Worm (Caenorhabditis elegans) whole organism, midembryonic: Measurements from ENCODE around the gene twk-39.

Experiments
- T22C8.4 ChIP-seq: fragments of 200-800 bp; sonication (Bioruptor generic); IDR thresholded peaks from 2 replicates; pipeline ENCODE4 v1.3.6; 2022; ENCODE audit warnings: missing genetic modification characterization, missing compliant biosample characterization
- cog-1 ChIP-seq: sonication (generic microtip); optimal IDR thresholded peaks from 2 replicates; lab custom pipeline; 2016; ENCODE audit warnings: missing genetic modification characterization, missing compliant biosample characterization
- flt-1 ChIP-seq: fragments of 200-800 bp; sonication (Bioruptor generic); IDR thresholded peaks from 2 replicates; pipeline ENCODE4 v1.3.6; 2022; ENCODE audit warnings: missing genetic modification characterization, missing compliant biosample characterization
- klf-2 ChIP-seq: fragments of 200-800 bp; sonication (Bioruptor generic); conservative IDR thresholded peaks from 2 replicates; pipeline ENCODE4 v1.3.6; 2022; ENCODE audit warnings: missing genetic modification reagents, missing genetic modification characterization, missing compliant biosample characterization
- med-1 ChIP-seq: sonication (generic microtip); optimal IDR thresholded peaks from 2 replicates; lab custom pipeline; 2017; ENCODE audit warnings: missing genetic modification characterization, mild to moderate bottlenecking, missing compliant biosample characterization, antibody characterized with exemption, missing genetic modification reagents; ENCODE audit not compliant: insufficient read depth
- ref-1 ChIP-seq: fragments of 200-800 bp; sonication (Bioruptor generic); conservative IDR thresholded peaks from 2 replicates; pipeline ENCODE4 v1.3.6; 2022; ENCODE audit warnings: missing genetic modification reagents, missing genetic modification characterization, missing compliant biosample characterization
- tab-1 ChIP-seq: fragments of 200-800 bp; sonication (Bioruptor generic); IDR thresholded peaks from 2 replicates; pipeline ENCODE4 v1.3.6; 2022; ENCODE audit warnings: missing genetic modification characterization, missing compliant biosample characterization
- ztf-23 ChIP-seq: fragments of 200-800 bp; sonication (Bioruptor generic); IDR thresholded peaks from 2 replicates; pipeline ENCODE4 v1.3.6; 2022; ENCODE audit warnings: missing genetic modification reagents, missing genetic modification characterization, missing compliant biosample characterization
- ztf-29 ChIP-seq: fragments of 200-800 bp; sonication (Bioruptor generic); IDR thresholded peaks from 2 replicates; pipeline ENCODE4 v1.3.6; 2022; ENCODE audit warnings: missing genetic modification reagents, missing genetic modification characterization, missing compliant biosample characterization

Gene twk-39

DNA sequence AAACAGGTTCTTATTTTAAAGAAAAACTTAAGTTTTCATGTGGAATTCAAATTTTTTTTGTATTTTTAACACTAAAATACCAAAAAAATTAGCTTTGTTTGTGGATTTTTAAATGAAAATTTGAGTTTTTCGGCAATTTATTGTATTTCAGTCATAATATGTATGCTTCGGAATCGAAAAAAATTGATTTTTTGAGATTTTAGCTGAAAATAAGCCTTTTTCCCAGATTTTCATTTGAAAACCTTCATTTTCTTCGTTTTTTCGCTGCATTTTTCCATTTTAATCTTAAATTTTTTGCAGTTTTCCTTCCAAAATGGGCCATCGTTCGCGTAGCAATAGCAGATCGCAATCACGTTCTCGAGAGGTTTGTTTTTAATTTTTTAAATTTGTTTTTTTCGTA, 30.6 kb downstream of the twk-39 start, which contains the start of gene rsp-8:
Gene rsp-8 (plus strand): TSS at position 301 of the 400 bp plus-strand sequence.
- TF ChIP-seq ztf-23 (GFP tag; lab: Robert Waterston, UW) (no peak), med-1 (GFP tag; lab: Kevin White, UChicago) (no peak), T22C8.4 (GFP tag; lab: Robert Waterston, UW) (no peak), ztf-29 (GFP tag; lab: Robert Waterston, UW) (no peak), klf-2 (no peak), cog-1 (tag; lab: Kevin White, UChicago) (no peak), flt-1 (GFP tag; lab: Robert Waterston, UW) (no peak), ref-1 (GFP tag; lab: Robert Waterston, UW) (no peak), tab-1 (no peak)

ce11 chrIII:11829062-11829461, 33.5 kb downstream of the twk-39 start:
- TF ChIP-seq flt-1 (GFP tag; lab: Robert Waterston, UW): no peak
- no peak for TF ChIP-seq med-1 (GFP tag; lab: Kevin White, UChicago)
- no peak for TF ChIP-seq T22C8.4 (GFP tag; lab: Robert Waterston, UW)
- no peak for TF ChIP-seq tab-1
- no peak for TF ChIP-seq cog-1 (tag; lab: Kevin White, UChicago)
- no peak for TF ChIP-seq klf-2
- TF ChIP-seq ztf-23 (GFP tag; lab: Robert Waterston, UW): no peak
- TF ChIP-seq ztf-29 (GFP tag; lab: Robert Waterston, UW): no peak
- TF ChIP-seq ref-1 (GFP tag; lab: Robert Waterston, UW): no peak

ce11 chrIII:11829585-11830195, 34.1 kb downstream of the twk-39 start:
- TF ChIP-seq ztf-23 (GFP tag; lab: Robert Waterston, UW) (peak; percentile 16; the same call in 1 of the 2 replicates), tab-1 (no peak)

- TF ChIP-seq cog-1 (tag; lab: Kevin White, UChicago) (no peak), T22C8.4 (GFP tag; lab: Robert Waterston, UW) (0 out of 2 replicates have a peak, but pooled peaks have one; percentile 9)
Measured at ce11 chrIII:11830522-11831489, 35.3 kb downstream of the twk-39 start.

DNA sequence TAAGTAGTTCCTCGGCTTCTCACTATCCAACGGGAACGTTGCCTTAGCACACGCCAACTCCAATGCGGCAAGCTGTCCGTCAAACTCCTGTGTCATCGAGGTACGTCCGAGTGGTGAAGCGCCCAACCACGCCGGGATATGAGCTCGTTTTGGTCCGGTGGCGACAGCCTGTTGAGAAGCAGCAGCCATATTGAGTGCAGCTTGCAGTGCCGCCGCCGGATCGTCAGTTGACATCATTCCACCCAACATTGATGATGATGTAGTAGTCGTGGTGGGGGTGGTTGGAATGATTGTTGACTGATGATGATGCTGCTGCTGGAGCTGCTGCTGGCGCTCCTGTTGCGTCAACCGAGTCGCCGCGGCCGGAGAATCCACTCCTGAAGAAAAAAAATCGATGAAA, 37.9 kb downstream of the twk-39 start:
- TF ChIP-seq flt-1 (GFP tag; lab: Robert Waterston, UW) (no peak), ztf-29 (GFP tag; lab: Robert Waterston, UW) (no peak), ref-1 (GFP tag; lab: Robert Waterston, UW) (no peak), cog-1 (tag; lab: Kevin White, UChicago) (no peak), klf-2 (no peak), T22C8.4 (GFP tag; lab: Robert Waterston, UW) (no peak), tab-1 (no peak), med-1 (GFP tag; lab: Kevin White, UChicago) (no peak)

- TF ChIP-seq ref-1 (GFP tag; lab: Robert Waterston, UW) (no peak), tab-1 (0 out of 2 replicates have a peak, but pooled peaks have one; percentile 17), ztf-29 (GFP tag; lab: Robert Waterston, UW) (no peak), klf-2 (no peak), med-1 (GFP tag; lab: Kevin White, UChicago) (no peak), ztf-23 (GFP tag; lab: Robert Waterston, UW) (no peak)
Measured at ce11 chrIII:11834168-11834567, 38.6 kb downstream of the twk-39 start.

- TF ChIP-seq T22C8.4 (GFP tag; lab: Robert Waterston, UW) (no peak), ref-1 (GFP tag; lab: Robert Waterston, UW) (no peak), ztf-29 (GFP tag; lab: Robert Waterston, UW) (no peak), med-1 (GFP tag; lab: Kevin White, UChicago) (no peak), flt-1 (GFP tag; lab: Robert Waterston, UW) (no peak), klf-2 (no peak), cog-1 (tag; lab: Kevin White, UChicago) (no peak), ztf-23 (GFP tag; lab: Robert Waterston, UW) (no peak), tab-1 (no peak)
Measured at ce11 chrIII:11834783-11835182, 39.2 kb downstream of the twk-39 start.

ce11 chrIII:11836054-11836453, 40.5 kb downstream of the twk-39 start:
- TF ChIP-seq ztf-29 (GFP tag; lab: Robert Waterston, UW) (no peak), cog-1 (tag; lab: Kevin White, UChicago) (no peak), tab-1 (no peak), T22C8.4 (GFP tag; lab: Robert Waterston, UW) (no peak), flt-1 (GFP tag; lab: Robert Waterston, UW) (no peak), ztf-23 (GFP tag; lab: Robert Waterston, UW) (no peak)

- no peak for TF ChIP-seq ztf-29 (GFP tag; lab: Robert Waterston, UW)
- no peak for TF ChIP-seq T22C8.4 (GFP tag; lab: Robert Waterston, UW)
- no peak for TF ChIP-seq ref-1 (GFP tag; lab: Robert Waterston, UW)
- no peak for TF ChIP-seq flt-1 (GFP tag; lab: Robert Waterston, UW)
- no peak for TF ChIP-seq klf-2
- no peak for TF ChIP-seq cog-1 (tag; lab: Kevin White, UChicago)
- TF ChIP-seq tab-1: no peak
- TF ChIP-seq ztf-23 (GFP tag; lab: Robert Waterston, UW): no peak
- TF ChIP-seq med-1 (GFP tag; lab: Kevin White, UChicago): no peak
Measured at ce11 chrIII:11836734-11837133, 41.2 kb downstream of the twk-39 start.
